Comparison of ENCODE assay signal across 1 fruit fly cellular context in the genomic region with DNA sequence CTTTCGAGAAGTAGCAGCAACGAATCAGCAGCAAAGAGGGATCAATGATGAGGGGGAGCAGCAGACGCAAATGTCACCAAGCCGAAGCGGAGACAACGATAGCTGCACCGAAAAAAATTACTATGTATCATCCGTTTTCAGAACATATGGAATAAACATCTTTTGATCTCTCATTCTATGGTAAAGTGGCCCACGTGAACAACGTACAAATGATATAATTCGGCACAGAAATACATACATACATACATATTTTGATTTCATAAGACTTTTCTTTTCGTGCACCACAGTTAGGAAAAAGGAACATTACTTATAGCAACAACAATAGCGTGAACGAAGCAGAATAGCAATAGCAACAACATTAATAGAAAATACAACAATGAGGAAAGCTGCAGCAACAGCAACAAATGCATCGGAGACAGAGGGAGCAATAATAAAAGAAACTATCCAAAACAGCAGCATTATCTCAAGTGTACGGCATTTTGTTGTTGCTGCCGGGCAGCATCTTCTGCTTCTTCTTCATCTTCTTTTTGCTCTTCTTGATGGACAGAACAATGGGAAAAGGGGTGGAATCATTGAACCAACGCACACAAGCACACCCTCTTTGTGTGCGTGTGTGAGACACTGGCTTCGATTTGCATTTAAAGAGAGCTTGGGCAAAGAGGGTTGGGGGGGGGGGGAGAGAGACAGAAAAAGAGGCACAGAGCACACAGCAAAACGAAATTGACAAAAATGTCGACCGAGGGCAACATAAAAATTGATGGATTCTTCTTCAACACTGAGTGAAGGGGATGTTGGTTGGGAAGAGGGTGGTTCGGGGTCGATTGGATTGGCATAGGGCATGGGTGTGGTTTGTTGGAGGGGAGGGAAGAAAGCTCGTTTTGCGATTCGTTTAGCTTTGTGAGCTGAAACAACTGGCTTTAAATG.
TF ChIP-seq lines count a peak whose summit lies in the region.

No protein-coding gene starts in this region.

TF ChIP-seq in whole organism, embryonic, 481 proteins besides CTCF, POLR2A, EP300 and RAD21 (continued from another document and continues in another):
- TF ChIP-seq jigr1 (GFP tag; IDR thresholded peaks at IDR 0.05; lab: Robert Waterston, UW) = no peak
- no peak for TF ChIP-seq klu (GFP tag; IDR thresholded peaks at IDR 0.05; lab: Robert Waterston, UW)
- TF ChIP-seq gfzf (GFP tag; optimal IDR thresholded peaks at IDR 0.05; lab: Kevin White, UChicago) = no peak
- TF ChIP-seq Fer2 (tag; optimal IDR thresholded peaks at IDR 0.05; lab: Kevin White, UChicago) = no peak
- peak; percentile 43 for TF ChIP-seq HHEX (GFP tag; optimal IDR thresholded peaks at IDR 0.05; lab: Kevin White, UChicago)
- TF ChIP-seq Optix (GFP tag; IDR thresholded peaks at IDR 0.05; lab: Robert Waterston, UW) = no peak
- peak; percentile 97 for TF ChIP-seq sens (GFP tag; lab: Kevin White, UChicago)
- TF ChIP-seq Sry-β (GFP tag; optimal IDR thresholded peaks at IDR 0.05; lab: Kevin White, UChicago) = no peak
- no peak for TF ChIP-seq Vsx1 (GFP tag; optimal IDR thresholded peaks at IDR 0.05; lab: Kevin White, UChicago)
- no peak for TF ChIP-seq tna (GFP tag; IDR thresholded peaks at IDR 0.05; lab: Robert Waterston, UW; ENCODE audit: partially characterized antibody)
- TF ChIP-seq CG30403 (GFP tag; optimal IDR thresholded peaks at IDR 0.05; lab: Kevin White, UChicago) = peak; percentile 62
- 0 out of 2 replicates have a peak, but pooled peaks have one; percentile 38 for TF ChIP-seq Ada2b (GFP tag; IDR thresholded peaks at IDR 0.05; lab: Robert Waterston, UW)
- TF ChIP-seq dmrt99B (tag; optimal IDR thresholded peaks at IDR 0.05; lab: Kevin White, UChicago) = peak; percentile 68
- TF ChIP-seq hkb (optimal IDR thresholded peaks at IDR 0.05; lab: Kevin White, UChicago) = no peak
- TF ChIP-seq hkb (GFP tag; IDR thresholded peaks at IDR 0.05; lab: Robert Waterston, UW) = peak; percentile 51; the same call in 1 of the 2 replicates
- peak; percentile 52 for TF ChIP-seq twi (tag; optimal IDR thresholded peaks at IDR 0.05; lab: Kevin White, UChicago)
- peak; percentile 72 for TF ChIP-seq fd102C (GFP tag; optimal IDR thresholded peaks at IDR 0.05; lab: Kevin White, UChicago)
- TF ChIP-seq pan (optimal IDR thresholded peaks at IDR 0.05; lab: Kevin White, UChicago) = no peak
- peak in 1 of 2 experiments; percentile 58 for TF ChIP-seq pan (GFP tag; optimal IDR thresholded peaks at IDR 0.05 in 1 of 2, IDR thresholded peaks at IDR 0.05 in 1 of 2)
- no peak for TF ChIP-seq bbx (GFP tag; IDR thresholded peaks at IDR 0.05; lab: Robert Waterston, UW; ENCODE audit: partially characterized antibody)
- TF ChIP-seq CG10431 (GFP tag; optimal IDR thresholded peaks at IDR 0.05; lab: Kevin White, UChicago) = no peak
- no peak for TF ChIP-seq CG4730 (GFP tag; IDR thresholded peaks at IDR 0.05; lab: Robert Waterston, UW)
- TF ChIP-seq Sox102F (GFP tag; optimal IDR thresholded peaks at IDR 0.05; lab: Kevin White, UChicago) = peak; percentile 57
- TF ChIP-seq ranshi (GFP tag; IDR thresholded peaks at IDR 0.05; lab: Robert Waterston, UW) = peak; percentile 68; the same call in 1 of the 2 replicates
- TF ChIP-seq CG17612 (GFP tag; IDR thresholded peaks at IDR 0.05; lab: Robert Waterston, UW) = no peak
- peak; percentile 64 for TF ChIP-seq grau (tag; optimal IDR thresholded peaks at IDR 0.05; lab: Kevin White, UChicago)
- peak; percentile 37 for TF ChIP-seq CG33557 (GFP tag; optimal IDR thresholded peaks at IDR 0.05; lab: Kevin White, UChicago)
- no peak for TF ChIP-seq sug (tag; optimal IDR thresholded peaks at IDR 0.05; lab: Kevin White, UChicago)
- TF ChIP-seq dati (GFP tag; IDR thresholded peaks at IDR 0.05; lab: Robert Waterston, UW) = no peak
- TF ChIP-seq CG18764 (GFP tag; optimal IDR thresholded peaks at IDR 0.05; lab: Kevin White, UChicago) = peak; percentile 48
- TF ChIP-seq CG10147 (GFP tag; optimal IDR thresholded peaks at IDR 0.05; lab: Kevin White, UChicago) = peak; percentile 11
- TF ChIP-seq Hr78 (GFP tag; optimal IDR thresholded peaks at IDR 0.05; lab: Kevin White, UChicago) = no peak
- TF ChIP-seq CG1233 (GFP tag; optimal IDR thresholded peaks at IDR 0.05; lab: Kevin White, UChicago) = peak; percentile 29
- TF ChIP-seq CG17328 (GFP tag; IDR thresholded peaks at IDR 0.05; lab: Robert Waterston, UW) = peak; percentile 67
- no peak for TF ChIP-seq CG43689 (GFP tag; IDR thresholded peaks at IDR 0.05; lab: Robert Waterston, UW)
- peak; percentile 68 for TF ChIP-seq CG7556 (GFP tag; optimal IDR thresholded peaks at IDR 0.05; lab: Kevin White, UChicago)
- TF ChIP-seq MTF-1 (GFP tag; optimal IDR thresholded peaks at IDR 0.05; lab: Kevin White, UChicago; ENCODE audit: borderline replicate concordance) = no peak
- 0 out of 3 replicates have a peak, but pooled peaks have one; percentile 37 for TF ChIP-seq otp (GFP tag; IDR thresholded peaks at IDR 0.05; lab: Robert Waterston, UW)
- no peak for TF ChIP-seq CG17912 (GFP tag; optimal IDR thresholded peaks at IDR 0.05; lab: Kevin White, UChicago)
- TF ChIP-seq ro (GFP tag; IDR thresholded peaks at IDR 0.05; lab: Robert Waterston, UW) = peak; percentile 46; the same call in 1 of the 2 replicates
- TF ChIP-seq schlank (tag; optimal IDR thresholded peaks at IDR 0.05; lab: Kevin White, UChicago) = no peak
- no peak for TF ChIP-seq grn (GFP tag; optimal IDR thresholded peaks at IDR 0.05; lab: Kevin White, UChicago)
- no peak for TF ChIP-seq Dek (tag; optimal IDR thresholded peaks at IDR 0.05; lab: Kevin White, UChicago)
- no peak for TF ChIP-seq CG13287 (GFP tag; IDR thresholded peaks at IDR 0.05; lab: Robert Waterston, UW; ENCODE audit: partially characterized antibody)
- peak; percentile 58 for TF ChIP-seq Mes4 (GFP tag; optimal IDR thresholded peaks at IDR 0.05; lab: Kevin White, UChicago)
- TF ChIP-seq Hr39 (optimal IDR thresholded peaks at IDR 0.05; lab: Kevin White, UChicago) = no peak
- no peak for TF ChIP-seq CG31365 (tag; optimal IDR thresholded peaks at IDR 0.05; lab: Kevin White, UChicago)
- peak; percentile 31 for TF ChIP-seq jing (GFP tag; optimal IDR thresholded peaks at IDR 0.05; lab: Kevin White, UChicago)
- TF ChIP-seq CG3995 (GFP tag; optimal IDR thresholded peaks at IDR 0.05; lab: Kevin White, UChicago) = no peak
- TF ChIP-seq pb (GFP tag; optimal IDR thresholded peaks at IDR 0.05; lab: Kevin White, UChicago) = peak; percentile 46
- no peak for TF ChIP-seq H2.0 (GFP tag; IDR thresholded peaks at IDR 0.05; lab: Robert Waterston, UW)
- peak; percentile 42 for TF ChIP-seq CG1529 (GFP tag; optimal IDR thresholded peaks at IDR 0.05; lab: Kevin White, UChicago)
- no peak for TF ChIP-seq dimm (GFP tag; IDR thresholded peaks at IDR 0.05; lab: Robert Waterston, UW)
- peak; percentile 54; the same call in 1 of the 3 replicates for TF ChIP-seq CG11093 (GFP tag; IDR thresholded peaks at IDR 0.05; lab: Robert Waterston, UW)
- TF ChIP-seq tio (GFP tag; optimal IDR thresholded peaks at IDR 0.05; lab: Kevin White, UChicago) = peak; percentile 60
- peak; percentile 80 for TF ChIP-seq Xrp1 (GFP tag; IDR thresholded peaks at IDR 0.05; lab: Robert Waterston, UW)
- TF ChIP-seq Kr (GFP tag; optimal IDR thresholded peaks at IDR 0.05; lab: Kevin White, UChicago) = peak; percentile 73
- peak; percentile 21 for TF ChIP-seq CG10462 (GFP tag; optimal IDR thresholded peaks at IDR 0.05; lab: Kevin White, UChicago)
- peak; percentile 76; the same call in 2 of the 3 replicates for TF ChIP-seq ci (GFP tag; IDR thresholded peaks at IDR 0.05; lab: Robert Waterston, UW)
- peak; percentile 13 for TF ChIP-seq CG17802 (tag; optimal IDR thresholded peaks at IDR 0.05; lab: Kevin White, UChicago)
- peak; percentile 3 for TF ChIP-seq crc (GFP tag; optimal IDR thresholded peaks at IDR 0.05; lab: Kevin White, UChicago)
- TF ChIP-seq so (GFP tag; IDR thresholded peaks at IDR 0.05; lab: Robert Waterston, UW) = no peak
- no peak for TF ChIP-seq CG6791 (GFP tag; IDR thresholded peaks at IDR 0.05; lab: Robert Waterston, UW; ENCODE audit: partially characterized antibody)
- TF ChIP-seq CG7963 (GFP tag; IDR thresholded peaks at IDR 0.05; lab: Robert Waterston, UW; ENCODE audit: partially characterized antibody) = no peak
- TF ChIP-seq sim (GFP tag; IDR thresholded peaks at IDR 0.05; lab: Robert Waterston, UW) = peak; percentile 32; the same call in 1 of the 2 replicates
- TF ChIP-seq CG2129 (GFP tag; IDR thresholded peaks at IDR 0.05; lab: Robert Waterston, UW; ENCODE audit: partially characterized antibody) = no peak
- peak; percentile 52 for TF ChIP-seq cg (GFP tag; optimal IDR thresholded peaks at IDR 0.05; lab: Kevin White, UChicago)
- TF ChIP-seq CG12659 (GFP tag; optimal IDR thresholded peaks at IDR 0.05; lab: Kevin White, UChicago) = no peak
- TF ChIP-seq usp (GFP tag; optimal IDR thresholded peaks at IDR 0.05; lab: Kevin White, UChicago) = no peak
- 0 out of 3 replicates have a peak, but pooled peaks have one; percentile 45 for TF ChIP-seq CG11695 (GFP tag; IDR thresholded peaks at IDR 0.05; lab: Robert Waterston, UW)
- peak; percentile 78 for TF ChIP-seq CG14710 (tag; optimal IDR thresholded peaks at IDR 0.05; lab: Kevin White, UChicago)
- peak; percentile 69 for TF ChIP-seq CG8388 (GFP tag; optimal IDR thresholded peaks at IDR 0.05; lab: Kevin White, UChicago)
- TF ChIP-seq Aef1 (GFP tag; IDR thresholded peaks at IDR 0.05; lab: Robert Waterston, UW) = peak; percentile 30; the same call in 1 of the 3 replicates
- TF ChIP-seq CG10366 (GFP tag; IDR thresholded peaks at IDR 0.05; lab: Robert Waterston, UW) = 0 out of 2 replicates have a peak, but pooled peaks have one; percentile 8
- TF ChIP-seq row (GFP tag; IDR thresholded peaks at IDR 0.05; lab: Robert Waterston, UW) = peak; percentile 65; the same call in 2 of the 3 replicates
- TF ChIP-seq Taf1 (GFP tag; IDR thresholded peaks at IDR 0.05; lab: Robert Waterston, UW) = no peak
- TF ChIP-seq CG12219 (GFP tag; optimal IDR thresholded peaks at IDR 0.05; lab: Kevin White, UChicago) = peak; percentile 41
- TF ChIP-seq CG8765 (GFP tag; IDR thresholded peaks at IDR 0.05; lab: Robert Waterston, UW) = peak; percentile 10; the same call in 1 of the 2 replicates
- TF ChIP-seq dysf (GFP tag; IDR thresholded peaks at IDR 0.05; lab: Robert Waterston, UW) = peak; percentile 55; the same call in 1 of the 3 replicates
- TF ChIP-seq CG13296 (GFP tag; optimal IDR thresholded peaks at IDR 0.05; lab: Kevin White, UChicago) = no peak
- peak; percentile 32 for TF ChIP-seq CG10565 (GFP tag; optimal IDR thresholded peaks at IDR 0.05; lab: Kevin White, UChicago)
- peak; percentile 42 for TF ChIP-seq CHES-1-like (GFP tag; optimal IDR thresholded peaks at IDR 0.05; lab: Kevin White, UChicago)
- TF ChIP-seq CG7357 (GFP tag; IDR thresholded peaks at IDR 0.05; lab: Robert Waterston, UW) = no peak; the same call in 2 of the 3 replicates
- no peak for TF ChIP-seq B-H1 (GFP tag; IDR thresholded peaks at IDR 0.05; lab: Robert Waterston, UW)
- TF ChIP-seq Hey (tag; optimal IDR thresholded peaks at IDR 0.05; lab: Kevin White, UChicago) = no peak
- peak; percentile 6 for TF ChIP-seq Mad (GFP tag; optimal IDR thresholded peaks at IDR 0.05; lab: Kevin White, UChicago)
- no peak; the same call in 1 of the 2 replicates for TF ChIP-seq ssp (GFP tag; IDR thresholded peaks at IDR 0.05; lab: Robert Waterston, UW)
- peak; percentile 38 for TF ChIP-seq ash1 (GFP tag; optimal IDR thresholded peaks at IDR 0.05; lab: Kevin White, UChicago)
- TF ChIP-seq Lpt (GFP tag; optimal IDR thresholded peaks at IDR 0.05; lab: Kevin White, UChicago) = no peak
- no peak for TF ChIP-seq toy (GFP tag; IDR thresholded peaks at IDR 0.05; lab: Robert Waterston, UW)
- TF ChIP-seq CG11456 (GFP tag; IDR thresholded peaks at IDR 0.05; lab: Robert Waterston, UW) = no peak
- TF ChIP-seq Abd-B (GFP tag; optimal IDR thresholded peaks at IDR 0.05; lab: Kevin White, UChicago) = peak; percentile 45
- TF ChIP-seq gsb-n (tag; optimal IDR thresholded peaks at IDR 0.05; lab: Kevin White, UChicago) = peak; percentile 59
- peak; percentile 12 for TF ChIP-seq cato (GFP tag; optimal IDR thresholded peaks at IDR 0.05; lab: Kevin White, UChicago; ENCODE audit: borderline replicate concordance)
- peak; percentile 60 for TF ChIP-seq fd96Cb (tag; optimal IDR thresholded peaks at IDR 0.05; lab: Kevin White, UChicago)
- peak; percentile 60 for TF ChIP-seq Six4 (GFP tag; optimal IDR thresholded peaks at IDR 0.05; lab: Kevin White, UChicago)
- peak; percentile 27 for TF ChIP-seq Sry-δ (GFP tag; optimal IDR thresholded peaks at IDR 0.05; lab: Kevin White, UChicago)
- no peak for TF ChIP-seq sc (optimal IDR thresholded peaks at IDR 0.05; lab: Kevin White, UChicago)
- peak; percentile 60 for TF ChIP-seq sc (GFP tag; optimal IDR thresholded peaks at IDR 0.05; lab: Kevin White, UChicago)
- TF ChIP-seq bsh (GFP tag; optimal IDR thresholded peaks at IDR 0.05; lab: Kevin White, UChicago) = peak; percentile 25 to 78
- TF ChIP-seq CG30431 (GFP tag; optimal IDR thresholded peaks at IDR 0.05; lab: Kevin White, UChicago) = peak; percentile 58
- no peak for TF ChIP-seq yki (optimal IDR thresholded peaks at IDR 0.05; lab: Kevin White, UChicago)
- TF ChIP-seq nau (GFP tag; optimal IDR thresholded peaks at IDR 0.05; lab: Kevin White, UChicago) = peak; percentile 0
- TF ChIP-seq CG8478 (optimal IDR thresholded peaks at IDR 0.05; lab: Kevin White, UChicago) = no peak
- peak; percentile 28 for TF ChIP-seq NC2α (GFP tag; optimal IDR thresholded peaks at IDR 0.05; lab: Kevin White, UChicago)
- TF ChIP-seq Dip3 (GFP tag; optimal IDR thresholded peaks at IDR 0.05; lab: Kevin White, UChicago) = no peak
- TF ChIP-seq Fer1 (GFP tag; optimal IDR thresholded peaks at IDR 0.05; lab: Kevin White, UChicago) = no peak
- TF ChIP-seq H15 (GFP tag; IDR thresholded peaks at IDR 0.05; lab: Robert Waterston, UW) = no peak
- TF ChIP-seq CG12769 (tag; optimal IDR thresholded peaks at IDR 0.05; lab: Kevin White, UChicago) = no peak
- peak; percentile 54 for TF ChIP-seq NC2β (GFP tag; optimal IDR thresholded peaks at IDR 0.05; lab: Kevin White, UChicago)
- no peak for TF ChIP-seq CG4328 (GFP tag; optimal IDR thresholded peaks at IDR 0.05; lab: Kevin White, UChicago)
- TF ChIP-seq Lim3 (GFP tag; IDR thresholded peaks at IDR 0.05; lab: Robert Waterston, UW) = no peak
- no peak for TF ChIP-seq nerfin-2 (GFP tag; IDR thresholded peaks at IDR 0.05; lab: Robert Waterston, UW; ENCODE audit: partially characterized antibody)
- no peak for TF ChIP-seq Dfd (GFP tag; optimal IDR thresholded peaks at IDR 0.05; lab: Kevin White, UChicago)
- no peak for TF ChIP-seq insv (GFP tag; optimal IDR thresholded peaks at IDR 0.05; lab: Kevin White, UChicago)
- TF ChIP-seq CG10274 (GFP tag; optimal IDR thresholded peaks at IDR 0.05; lab: Kevin White, UChicago) = no peak
- TF ChIP-seq CG1024 (GFP tag; IDR thresholded peaks at IDR 0.05; lab: Robert Waterston, UW) = no peak
- TF ChIP-seq CG4820 (GFP tag; optimal IDR thresholded peaks at IDR 0.05; lab: Kevin White, UChicago) = peak; percentile 69
- TF ChIP-seq CG2199 (GFP tag; IDR thresholded peaks at IDR 0.05; lab: Robert Waterston, UW) = no peak
